Worm (Caenorhabditis elegans): ENCODE results near the gene ndub-11.
A peak's percentile ranks its signal among the peaks of the same experiment; 100 is the strongest.
"Not testable (repeated sequence)": the region's sequence is repeated elsewhere in the genome, so short reads cannot be mapped to it uniquely, and the experiment has no call there.

The ndub-11 gene

DNA sequence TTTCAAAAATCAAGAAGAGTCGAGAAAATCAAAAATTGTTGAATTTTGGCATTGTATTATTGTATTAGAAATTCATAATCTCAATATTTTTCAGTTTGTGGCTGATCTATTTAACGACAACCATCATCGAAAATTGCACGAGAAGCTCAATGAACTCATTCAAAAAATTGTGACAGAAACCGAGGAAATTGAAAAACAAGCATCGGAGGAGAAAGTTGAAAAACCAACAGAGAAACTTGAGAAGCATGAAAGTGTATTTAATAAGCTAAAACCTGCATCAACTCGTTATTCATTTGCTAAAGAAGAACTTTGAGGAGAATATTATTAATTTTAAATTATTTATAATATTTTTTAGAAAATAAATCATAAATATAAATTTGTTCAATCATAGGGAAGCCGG lies 3.1 kb downstream of the ndub-11 start, which contains the start of gene ceph-41:
TSS of gene ceph-41 (plus strand) at position 301 of the 400 bp plus-strand sequence.
- TF ChIP-seq T26A5.8 (tag; optimal IDR thresholded peaks at IDR 0.05) (no peak), F22D6.2 (tag; optimal IDR thresholded peaks at IDR 0.05) (no peak), F55B11.4 (tag; optimal IDR thresholded peaks at IDR 0.05; ENCODE audit: borderline replicate concordance, insufficient read depth) (no peak), ceh-100 (GFP tag; IDR thresholded peaks at IDR 0.05) (no peak), tbp1 (GFP tag; optimal IDR thresholded peaks at IDR 0.05) (no peak), unc-62 (GFP tag; optimal IDR thresholded peaks at IDR 0.05) (no peak), ztf-25 (GFP tag; IDR thresholded peaks at IDR 0.05) (no peak), nhr-27 (tag; optimal IDR thresholded peaks at IDR 0.05) (no peak), nfya-1 (tag; optimal IDR thresholded peaks at IDR 0.05; ENCODE audit: borderline replicate concordance, insufficient read depth) (no peak), C17E4.6 (GFP tag; IDR thresholded peaks at IDR 0.05) (no peak), hsf-1 (GFP tag; IDR thresholded peaks at IDR 0.05) (no peak), lsl-1 (GFP tag; optimal IDR thresholded peaks at IDR 0.05) (no peak), T07F8.4 (tag; optimal IDR thresholded peaks at IDR 0.05) (no peak), bed-2 (GFP tag; IDR thresholded peaks at IDR 0.05) (no peak), snpc-4 (GFP tag; optimal IDR thresholded peaks at IDR 0.05) (no peak), snpc-4 (tag; optimal IDR thresholded peaks at IDR 0.05) (no peak), egl-44 (GFP tag; IDR thresholded peaks at IDR 0.05) (no peak), lsy-27 (tag; optimal IDR thresholded peaks at IDR 0.05; ENCODE audit: borderline replicate concordance, insufficient read depth) (no peak), nhr-179 (tag; optimal IDR thresholded peaks at IDR 0.05) (no peak), egrh-3 (GFP tag; IDR thresholded peaks at IDR 0.05) (no peak)

- TF ChIP-seq hmg-1.2 (GFP tag; IDR thresholded peaks at IDR 0.05): peak; percentile 50
- peak; percentile 65; the same call in 1 of the 2 replicates for TF ChIP-seq lin-26 (GFP tag; IDR thresholded peaks at IDR 0.05)
- TF ChIP-seq rpc-1 (optimal IDR thresholded peaks at IDR 0.05): not testable (repeated sequence)
- peak; percentile 27 for TF ChIP-seq rpc-1 (tag; optimal IDR thresholded peaks at IDR 0.05)
- peak; percentile 79 for TF ChIP-seq tbp1 (GFP tag; optimal IDR thresholded peaks at IDR 0.05)
- TF ChIP-seq B0261.1 (tag; optimal IDR thresholded peaks at IDR 0.05): peak; percentile 46
These were observed 6.5 kb downstream of the ndub-11 start for ce11 chrIV:8123541-8123940.

DNA sequence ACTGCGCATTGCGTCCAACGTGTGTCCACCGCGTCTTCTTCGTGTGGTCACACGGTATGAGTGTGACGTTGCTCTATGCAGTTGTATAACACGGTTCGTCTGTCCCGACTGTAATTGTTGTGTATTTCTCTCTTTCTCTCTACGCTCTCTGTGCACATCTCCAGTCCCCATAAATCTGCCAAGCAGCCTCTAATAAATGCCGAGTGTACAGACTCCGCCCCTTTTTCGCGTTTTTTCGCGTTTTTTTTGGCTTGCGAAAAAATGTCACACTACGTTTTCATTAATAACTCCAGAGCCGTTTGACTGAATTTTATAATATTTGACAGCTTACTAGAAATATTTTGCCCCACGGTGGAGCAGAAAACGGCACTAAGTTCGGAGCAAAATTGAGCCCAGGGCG lies 7.7 kb downstream of the ndub-11 start, which contains the start of gene erp-44.3:
TSS of gene erp-44.3 (plus strand) at position 301 of the 400 bp plus-strand sequence.
- not testable (repeated sequence) for TF ChIP-seq Y79H2A.3 (GFP tag; conservative IDR thresholded peaks at IDR 0.05); let-607 (tag; optimal IDR thresholded peaks at IDR 0.05); nfya-1 (tag; optimal IDR thresholded peaks at IDR 0.05; ENCODE audit: borderline replicate concordance, insufficient read depth)

- TF ChIP-seq fkh-3 (tag; optimal IDR thresholded peaks at IDR 0.05) (no peak), nhr-120 (GFP tag; IDR thresholded peaks at IDR 0.05) (no peak), sdz-38 (tag; optimal IDR thresholded peaks at IDR 0.05) (no peak), F55B11.4 (tag; optimal IDR thresholded peaks at IDR 0.05; ENCODE audit: borderline replicate concordance, insufficient read depth) (no peak), sea-2 (GFP tag; IDR thresholded peaks at IDR 0.05) (no peak)
These were observed 11.2 kb downstream of the ndub-11 start, which contains the start of gene F42G8.8 for ce11 chrIV:8118790-8119189. TSS of gene F42G8.8 (plus strand) at chrIV:8119090.

- no peak for TF ChIP-seq ama-1 (optimal IDR thresholded peaks at IDR 0.05)
- TF ChIP-seq ama-1 (GFP tag; optimal IDR thresholded peaks at IDR 0.05): no peak
- no peak for TF ChIP-seq nhr-80 (tag; optimal IDR thresholded peaks at IDR 0.05)
- TF ChIP-seq cebp-2 (GFP tag; IDR thresholded peaks at IDR 0.05): no peak
- no peak for TF ChIP-seq ets-4 (GFP tag; optimal IDR thresholded peaks at IDR 0.05)
- no peak for TF ChIP-seq nhr-120 (GFP tag; IDR thresholded peaks at IDR 0.05)
These were observed 14.6 kb downstream of the ndub-11 start, which contains the start of gene irld-8 for ce11 chrIV:8115462-8115861. TSS of gene irld-8 (plus strand) at chrIV:8115762.
